Worm (Caenorhabditis elegans) whole organism, mixed stage, embryonic: ENCODE measurements around the gene C13F10.6.

Experiments
- M03D4.4 ChIP-seq: sonication (generic microtip); optimal IDR thresholded peaks from 2 replicates; lab custom pipeline; 2017; ENCODE audit warnings: mild to moderate bottlenecking, missing genetic modification characterization, missing compliant biosample characterization
- bed-3 ChIP-seq: fragments of 200-800 bp; sonication (Bioruptor generic); optimal IDR thresholded peaks from 3 replicates; lab custom pipeline; 2018; ENCODE audit warnings: mild to moderate bottlenecking, missing genetic modification characterization, moderate library complexity, missing compliant biosample characterization
- blmp-1 ChIP-seq: fragments of 150-350 bp; optimal IDR thresholded peaks from 2 replicates; lab custom pipeline; 2014; ENCODE audit warnings: missing biosample characterization, missing genetic modification characterization
- ceh-43 ChIP-seq: fragments of 200-800 bp; sonication (Bioruptor generic); optimal IDR thresholded peaks from 2 replicates; lab custom pipeline; 2018; ENCODE audit warnings: mild to moderate bottlenecking, missing genetic modification characterization, moderate library complexity, missing compliant biosample characterization
- ceh-83 ChIP-seq: fragments of 200-800 bp; sonication (Bioruptor generic); optimal IDR thresholded peaks from 2 replicates; lab custom pipeline; 2018; ENCODE audit warnings: mild to moderate bottlenecking, missing genetic modification characterization, missing compliant biosample characterization
- ces-1 ChIP-seq: fragments of 150-350 bp; optimal IDR thresholded peaks from 2 replicates; lab custom pipeline; 2014; ENCODE audit warnings: missing biosample characterization, missing genetic modification reagents, missing genetic modification characterization
- cnd-1 ChIP-seq: fragments of 200-800 bp; sonication (Bioruptor generic); optimal IDR thresholded peaks from 2 replicates; lab custom pipeline; 2018; ENCODE audit warnings: mild to moderate bottlenecking, missing genetic modification characterization, missing compliant biosample characterization
- drap-1 ChIP-seq: fragments of 200-800 bp; sonication (Bioruptor generic); optimal IDR thresholded peaks from 3 replicates; lab custom pipeline; 2018; ENCODE audit warnings: mild to moderate bottlenecking, missing genetic modification characterization, missing compliant biosample characterization
- elt-3 ChIP-seq: fragments of 150-350 bp; optimal IDR thresholded peaks from 2 replicates; lab custom pipeline; 2014; ENCODE audit warnings: missing biosample characterization, missing genetic modification characterization
- flh-1 ChIP-seq: fragments of 200-800 bp; sonication (Bioruptor generic); optimal IDR thresholded peaks from 2 replicates; lab custom pipeline; 2018; ENCODE audit warnings: mild to moderate bottlenecking, missing genetic modification characterization, moderate library complexity, missing compliant biosample characterization
- ham-2 ChIP-seq: fragments of 200-800 bp; sonication (Bioruptor generic); optimal IDR thresholded peaks from 2 replicates; lab custom pipeline; 2018; ENCODE audit warnings: mild to moderate bottlenecking, missing genetic modification characterization, missing compliant biosample characterization
- hlh-1 ChIP-seq: fragments of 150-350 bp; optimal IDR thresholded peaks from 2 replicates; lab custom pipeline; 2014; ENCODE audit warnings: missing biosample characterization, missing genetic modification reagents, missing genetic modification characterization
- lin-13 ChIP-seq: fragments of 150-350 bp; optimal IDR thresholded peaks from 2 replicates; lab custom pipeline; 2014; ENCODE audit warnings: missing biosample characterization, missing genetic modification characterization
- lin-32 ChIP-seq: fragments of 200-800 bp; sonication (Bioruptor generic); optimal IDR thresholded peaks from 2 replicates; lab custom pipeline; 2018; ENCODE audit warnings: mild to moderate bottlenecking, missing genetic modification characterization, missing compliant biosample characterization
- lsy-2 ChIP-seq: fragments of 150-350 bp; optimal IDR thresholded peaks from 2 replicates; lab custom pipeline; 2014; ENCODE audit warnings: missing biosample characterization, missing genetic modification characterization
- mab-5 ChIP-seq: fragments of 150-350 bp; optimal IDR thresholded peaks from 2 replicates; lab custom pipeline; 2014; ENCODE audit warnings: missing biosample characterization, missing genetic modification characterization
- mep-1 ChIP-seq: fragments of 150-350 bp; optimal IDR thresholded peaks from 2 replicates; lab custom pipeline; 2017; ENCODE audit warnings: missing biosample characterization, missing genetic modification reagents, missing genetic modification characterization, inconsistent platforms
- mls-2 ChIP-seq: sonication (generic microtip); optimal IDR thresholded peaks from 2 replicates; lab custom pipeline; 2016; ENCODE audit warnings: mild to moderate bottlenecking, missing genetic modification characterization, moderate library complexity, missing compliant biosample characterization
- nhr-12 ChIP-seq: fragments of 150-350 bp; optimal IDR thresholded peaks from 2 replicates; lab custom pipeline; 2014; ENCODE audit warnings: missing biosample characterization, missing genetic modification characterization
- nhr-2 ChIP-seq: fragments of 150-350 bp; optimal IDR thresholded peaks from 2 replicates; lab custom pipeline; 2014; ENCODE audit warnings: missing biosample characterization, missing genetic modification characterization
- nhr-237 ChIP-seq: fragments of 150-350 bp; optimal IDR thresholded peaks from 2 replicates; lab custom pipeline; 2014; ENCODE audit warnings: missing biosample characterization, missing genetic modification characterization
- nhr-76 ChIP-seq: sonication (generic microtip); optimal IDR thresholded peaks from 2 replicates; lab custom pipeline; 2017; ENCODE audit warnings: missing biosample characterization, missing genetic modification characterization
- pha-4 ChIP-seq: fragments of 150-350 bp; optimal IDR thresholded peaks from 2 replicates; lab custom pipeline; 2018; ENCODE audit warnings: missing biosample characterization, missing genetic modification reagents, missing genetic modification characterization
- sem-2 ChIP-seq: fragments of 200-800 bp; sonication (Bioruptor generic); optimal IDR thresholded peaks from 2 replicates; lab custom pipeline; 2018; ENCODE audit warnings: mild to moderate bottlenecking, missing genetic modification characterization, missing compliant biosample characterization
- snpc-4 ChIP-seq: fragments of 150-350 bp; optimal IDR thresholded peaks from 2 replicates; lab custom pipeline; 2014; ENCODE audit warnings: missing biosample characterization, missing genetic modification characterization
- sptf-1 ChIP-seq: sonication (generic microtip); optimal IDR thresholded peaks from 2 replicates; lab custom pipeline; 2017; ENCODE audit warnings: mild to moderate bottlenecking, missing genetic modification characterization, moderate library complexity, missing compliant biosample characterization
- tbx-8 ChIP-seq: fragments of 200-800 bp; sonication (Bioruptor generic); optimal IDR thresholded peaks from 2 replicates; lab custom pipeline; 2018; ENCODE audit warnings: mild to moderate bottlenecking, missing genetic modification characterization, moderate library complexity, missing compliant biosample characterization
- unc-120 ChIP-seq: sonication (generic microtip); optimal IDR thresholded peaks from 2 replicates; lab custom pipeline; 2017; ENCODE audit warnings: missing genetic modification characterization, missing compliant biosample characterization; ENCODE audit not compliant: poor library complexity, severe bottlenecking
- unc-39 ChIP-seq: fragments of 150-350 bp; optimal IDR thresholded peaks from 2 replicates; lab custom pipeline; 2014; ENCODE audit warnings: missing biosample characterization, missing genetic modification characterization
- unc-62 ChIP-seq: fragments of 150-350 bp; optimal IDR thresholded peaks from 2 replicates; lab custom pipeline; 2014; ENCODE audit warnings: missing biosample characterization, missing genetic modification reagents, missing genetic modification characterization
- zip-8 ChIP-seq: fragments of 150-350 bp; optimal IDR thresholded peaks from 2 replicates; lab custom pipeline; 2014; ENCODE audit warnings: missing biosample characterization, missing genetic modification characterization

C13F10.6 gene

DNA sequence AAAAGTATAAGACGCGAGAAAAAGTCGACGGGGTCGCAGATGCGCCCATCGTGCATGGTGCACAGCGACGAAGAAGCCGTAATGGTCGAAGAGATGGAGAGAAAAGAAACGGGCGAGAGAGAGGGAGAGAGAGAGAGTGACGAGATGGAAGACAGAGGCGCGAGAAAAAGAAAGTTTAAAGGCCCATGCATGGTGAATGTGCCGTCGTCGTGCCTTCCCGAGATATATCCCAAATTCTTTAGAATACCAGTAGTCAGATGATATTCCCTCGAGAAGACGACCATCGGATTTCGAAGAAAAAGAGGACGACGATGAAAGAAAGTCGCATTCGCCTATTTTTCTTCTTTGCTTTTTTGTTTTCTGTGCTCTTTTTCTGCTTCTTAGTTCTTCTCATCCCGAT is 4.8 kb downstream of the C13F10.6 start:
- TF ChIP-seq flh-1 (no peak), elt-3 (tag; lab: Kevin White, UChicago) (no peak), nhr-2 (tag; lab: Kevin White, UChicago) (no peak), zip-8 (tag; lab: Kevin White, UChicago) (no peak), ceh-43 (GFP tag; lab: Kevin White, UChicago) (no peak), drap-1 (GFP tag; lab: Kevin White, UChicago) (no peak), ces-1 (GFP tag; lab: Kevin White, UChicago) (no peak), ham-2 (GFP tag; lab: Kevin White, UChicago) (no peak), sem-2 (no peak), tbx-8 (no peak), bed-3 (no peak), nhr-237 (tag; lab: Kevin White, UChicago) (no peak), mab-5 (tag; lab: Kevin White, UChicago) (no peak), M03D4.4 (tag; lab: Kevin White, UChicago) (no peak), hlh-1 (tag; lab: Kevin White, UChicago) (no peak)

DNA sequence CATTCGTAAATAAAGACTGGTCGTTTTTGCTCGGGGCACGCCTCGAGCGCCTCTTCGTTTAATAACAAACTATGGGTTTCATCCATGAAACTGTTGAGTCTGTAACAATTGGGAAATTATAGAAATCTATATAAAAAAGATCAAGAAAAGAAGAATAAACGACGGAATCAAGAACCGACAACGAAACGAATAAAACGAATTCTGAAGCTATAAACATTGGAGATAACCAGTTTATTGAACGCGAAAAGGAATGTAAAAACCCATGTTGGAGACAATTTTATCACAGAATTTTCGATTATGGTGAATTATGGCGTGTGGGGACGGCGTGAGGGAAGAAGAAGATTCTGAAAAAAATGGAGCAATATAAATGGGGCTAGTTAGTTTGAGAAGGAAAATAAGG is 6.0 kb downstream of the C13F10.6 start, which contains the start of gene soap-1:
Gene soap-1 (minus strand): TSS at position 101 of the 400 bp plus-strand sequence.
- no peak for TF ChIP-seq mab-5 (tag; lab: Kevin White, UChicago)
- TF ChIP-seq snpc-4: no peak
- no peak for TF ChIP-seq M03D4.4 (tag; lab: Kevin White, UChicago)
- TF ChIP-seq unc-120 (tag; lab: Kevin White, UChicago): no peak
- no peak for TF ChIP-seq tbx-8
- no peak for TF ChIP-seq cnd-1 (tag; lab: Kevin White, UChicago)
- TF ChIP-seq nhr-76 (tag; lab: Kevin White, UChicago): no peak
- no peak for TF ChIP-seq mls-2 (tag; lab: Kevin White, UChicago)
- TF ChIP-seq unc-39 (tag; lab: Kevin White, UChicago): no peak

DNA sequence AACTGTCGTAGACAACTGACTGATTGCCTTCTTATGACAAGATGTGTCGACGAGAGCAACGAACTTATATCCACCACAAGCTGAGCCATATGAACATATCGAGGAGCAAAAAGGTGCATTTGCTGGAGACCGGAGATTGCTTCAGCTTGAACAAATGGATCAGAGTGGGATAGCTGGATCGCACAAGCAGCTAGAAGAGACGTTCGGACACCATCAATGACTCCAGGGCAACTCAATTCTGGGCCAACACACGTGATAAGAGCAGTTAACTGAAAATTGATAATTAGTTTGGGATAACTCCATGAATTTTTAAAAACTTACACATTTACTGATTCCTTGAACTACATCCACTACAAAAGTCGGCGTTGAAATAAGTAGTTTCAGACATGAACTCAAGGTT is 11.8 kb downstream of the C13F10.6 start:
- no peak for TF ChIP-seq lsy-2 (tag; lab: Kevin White, UChicago)
- no peak for TF ChIP-seq elt-3 (tag; lab: Kevin White, UChicago)
- no peak for TF ChIP-seq blmp-1 (tag; lab: Kevin White, UChicago)
- no peak for TF ChIP-seq bed-3
- no peak for TF ChIP-seq lin-32 (GFP tag; lab: Kevin White, UChicago)
- no peak for TF ChIP-seq sptf-1 (tag; lab: Kevin White, UChicago)
- TF ChIP-seq nhr-76 (tag; lab: Kevin White, UChicago): no peak
- no peak for TF ChIP-seq unc-39 (tag; lab: Kevin White, UChicago)
- TF ChIP-seq tbx-8: no peak

DNA sequence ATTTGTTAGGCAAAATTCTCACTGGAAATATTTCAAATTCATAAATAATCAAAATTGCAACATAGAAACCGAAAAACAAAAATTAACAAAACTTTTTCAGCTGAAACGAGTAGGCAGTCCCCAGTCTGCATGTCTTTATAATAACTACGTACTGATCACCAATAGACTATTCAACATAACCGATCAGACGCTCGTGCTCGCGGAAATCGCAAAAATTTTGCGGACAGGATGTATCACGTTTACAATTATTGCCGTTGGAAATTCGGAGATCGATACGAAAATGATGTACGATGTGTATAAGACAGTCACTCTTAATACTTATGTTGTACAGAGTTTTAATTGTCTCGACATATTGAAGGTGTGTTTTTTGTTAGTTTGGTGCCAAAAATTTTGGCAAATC is 19.5 kb downstream of the C13F10.6 start:
- TF ChIP-seq lin-13 (tag; lab: Kevin White, UChicago) (no peak), pha-4 (no peak), mls-2 (tag; lab: Kevin White, UChicago) (no peak), tbx-8 (no peak), ceh-43 (GFP tag; lab: Kevin White, UChicago) (no peak), sem-2 (no peak), snpc-4 (no peak), nhr-237 (tag; lab: Kevin White, UChicago) (no peak), lsy-2 (tag; lab: Kevin White, UChicago) (no peak), unc-62 (GFP tag; lab: Kevin White, UChicago) (no peak), mep-1 (no peak), nhr-2 (tag; lab: Kevin White, UChicago) (no peak), cnd-1 (tag; lab: Kevin White, UChicago) (no peak), zip-8 (tag; lab: Kevin White, UChicago) (no peak)
- TF ChIP-seq, all 35 proteins: peak for 0

DNA sequence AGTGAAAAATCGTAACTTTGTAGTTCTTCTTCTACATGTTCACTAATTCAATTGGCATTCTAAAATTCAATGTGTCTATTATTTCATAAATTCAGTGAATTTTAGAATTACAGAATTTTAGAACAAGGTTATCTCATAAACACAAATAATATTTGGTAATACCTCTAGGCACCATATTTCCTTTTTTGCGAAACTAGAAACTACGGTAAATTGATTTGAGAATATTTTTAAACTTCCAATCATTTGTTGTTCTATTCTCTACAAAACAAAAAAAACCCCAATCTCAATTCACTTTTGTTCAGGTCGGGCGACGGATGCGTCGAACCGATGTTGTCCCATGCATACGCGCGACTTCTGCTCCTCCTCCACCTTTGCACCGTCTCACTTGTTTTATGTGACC is 20.9 kb downstream of the C13F10.6 start, which contains the start of gene F09G2.1:
Gene F09G2.1 (plus strand): TSS at position 301 of the 400 bp plus-strand sequence.
- no peak for TF ChIP-seq sem-2
- no peak for TF ChIP-seq ceh-83 (GFP tag; lab: Kevin White, UChicago)
- TF ChIP-seq nhr-12 (tag; lab: Kevin White, UChicago): no peak
- TF ChIP-seq snpc-4: no peak
- TF ChIP-seq unc-62 (GFP tag; lab: Kevin White, UChicago): no peak
